Fruit fly (Drosophila melanogaster) whole organism, embryonic: ENCODE measurements around the gene Tusp.

Source experiments
- Blimp-1 ChIP-seq: fragments of 200-800 bp; sonication (Bioruptor generic); optimal IDR thresholded peaks from 3 replicates; lab custom pipeline; 2018; ENCODE audit warnings: missing biosample characterization, missing genetic modification characterization, mild to moderate bottlenecking, moderate library complexity, missing genetic modification reagents
- BtbVII ChIP-seq: fragments of 200-800 bp; sonication (Bioruptor generic); optimal IDR thresholded peaks from 3 replicates; lab custom pipeline; 2017; ENCODE audit warnings: missing biosample characterization, mild to moderate bottlenecking, missing genetic modification characterization
- CG10543 ChIP-seq: fragments of 200-800 bp; sonication (Bioruptor generic); optimal IDR thresholded peaks from 3 replicates; lab custom pipeline; 2017; ENCODE audit warnings: missing biosample characterization, mild to moderate bottlenecking, missing genetic modification characterization, moderate library complexity
- CG12071 ChIP-seq: fragments of 200-800 bp; sonication (Bioruptor generic); optimal IDR thresholded peaks from 3 replicates; lab custom pipeline; 2018; ENCODE audit warnings: missing biosample characterization, mild to moderate bottlenecking, missing genetic modification characterization
- CG12744 ChIP-seq: fragments of 200-800 bp; sonication (Bioruptor generic); optimal IDR thresholded peaks from 2 replicates; lab custom pipeline; 2016; ENCODE audit warnings: missing biosample characterization, missing genetic modification characterization
- CG13296 ChIP-seq: fragments of 200-800 bp; sonication (Bioruptor generic); optimal IDR thresholded peaks from 3 replicates; lab custom pipeline; 2018; ENCODE audit warnings: missing biosample characterization, mild to moderate bottlenecking, missing genetic modification characterization
- CG14014 ChIP-seq: fragments of 200-800 bp; sonication (Bioruptor generic); IDR thresholded peaks from 2 replicates; pipeline ENCODE4 v1.3.6; 2022; ENCODE audit warnings: missing biosample characterization, missing genetic modification characterization
- CG15011 ChIP-seq: fragments of 200-800 bp; sonication (Bioruptor generic); optimal IDR thresholded peaks from 3 replicates; lab custom pipeline; 2018; ENCODE audit warnings: missing biosample characterization, mild to moderate bottlenecking, missing genetic modification characterization
- CG15269 ChIP-seq: fragments of 200-800 bp; sonication (Bioruptor generic); optimal IDR thresholded peaks from 2 replicates; lab custom pipeline; 2018; ENCODE audit warnings: missing biosample characterization, mild to moderate bottlenecking, missing genetic modification characterization, moderate library complexity
- CG16779 ChIP-seq: fragments of 200-800 bp; sonication (Bioruptor generic); IDR thresholded peaks from 2 replicates; pipeline ENCODE4 v1.3.6; 2022; ENCODE audit warnings: missing biosample characterization, missing genetic modification characterization
- CG2120 ChIP-seq: fragments of 200-800 bp; sonication (Bioruptor generic); optimal IDR thresholded peaks from 3 replicates; lab custom pipeline; 2016; ENCODE audit warnings: missing biosample characterization, missing genetic modification characterization
- CG30403 ChIP-seq: fragments of 200-800 bp; sonication (Bioruptor generic); optimal IDR thresholded peaks from 3 replicates; lab custom pipeline; 2016; ENCODE audit warnings: missing biosample characterization, missing genetic modification characterization
- CG30431 ChIP-seq: fragments of 200-800 bp; sonication (Bioruptor generic); optimal IDR thresholded peaks from 2 replicates; lab custom pipeline; 2017; ENCODE audit warnings: missing biosample characterization, missing genetic modification characterization
- CG3065 ChIP-seq: fragments of 200-800 bp; sonication (Bioruptor generic); optimal IDR thresholded peaks from 2 replicates; lab custom pipeline; 2016; ENCODE audit warnings: missing biosample characterization, missing genetic modification characterization
- CG31441 ChIP-seq: fragments of 200-800 bp; sonication (Bioruptor generic); IDR thresholded peaks from 2 replicates; pipeline ENCODE4 v1.3.6; 2022; ENCODE audit warnings: missing biosample characterization, missing genetic modification characterization
- CG34376 ChIP-seq: fragments of 200-800 bp; sonication (Bioruptor generic); optimal IDR thresholded peaks from 2 replicates; lab custom pipeline; 2018; ENCODE audit warnings: missing biosample characterization, mild to moderate bottlenecking, missing genetic modification characterization
- CG5180 ChIP-seq: fragments of 200-800 bp; sonication (Bioruptor generic); optimal IDR thresholded peaks from 3 replicates; lab custom pipeline; 2017; ENCODE audit warnings: missing biosample characterization, missing genetic modification characterization, mild to moderate bottlenecking, moderate library complexity, missing genetic modification reagents
- CG6765 ChIP-seq: fragments of 200-800 bp; sonication (Bioruptor generic); optimal IDR thresholded peaks from 3 replicates; lab custom pipeline; 2017; ENCODE audit warnings: missing biosample characterization, mild to moderate bottlenecking, missing genetic modification characterization
- CG6813 ChIP-seq: fragments of 200-800 bp; sonication (Bioruptor generic); optimal IDR thresholded peaks from 2 replicates; lab custom pipeline; 2017; ENCODE audit warnings: missing biosample characterization, missing genetic modification characterization, mild to moderate bottlenecking, moderate library complexity, missing genetic modification reagents
- CG9215 ChIP-seq: fragments of 200-800 bp; sonication (Bioruptor generic); IDR thresholded peaks from 2 replicates; pipeline ENCODE4 v1.3.6; 2022; ENCODE audit warnings: missing biosample characterization, missing genetic modification characterization
- CG9817 ChIP-seq: fragments of 200-800 bp; sonication (Bioruptor generic); optimal IDR thresholded peaks from 2 replicates; lab custom pipeline; 2018; ENCODE audit warnings: missing biosample characterization, mild to moderate bottlenecking, missing genetic modification characterization, moderate library complexity
- D19A ChIP-seq: fragments of 200-800 bp; optimal IDR thresholded peaks from 3 replicates; lab custom pipeline; 2019; ENCODE audit warnings: missing biosample characterization, mild to moderate bottlenecking, missing genetic modification characterization, moderate library complexity
- Hey ChIP-seq: fragments of 200-800 bp; sonication (Bioruptor generic); optimal IDR thresholded peaks from 3 replicates; lab custom pipeline; 2018; ENCODE audit warnings: missing biosample characterization, mild to moderate bottlenecking, missing genetic modification characterization
- Hr78 ChIP-seq, 2 experiments: fragments of 200-800 bp in 1 of 2; fragments of >200 bp in 1 of 2; sonication (Bioruptor generic) in 1 of 2; optimal IDR thresholded peaks; 2 replicates each; lab custom pipeline; 2017 to 2019; ENCODE audit warnings: missing biosample characterization in 2 of 2, missing genetic modification characterization in 2 of 2, mild to moderate bottlenecking in 1 of 2, moderate library complexity in 1 of 2
- Max ChIP-seq: fragments of 200-800 bp; sonication (Bioruptor generic); optimal IDR thresholded peaks from 2 replicates; lab custom pipeline; 2016; ENCODE audit warnings: missing biosample characterization, mild to moderate bottlenecking, missing genetic modification characterization
- Meics ChIP-seq: fragments of 200-800 bp; sonication (Bioruptor generic); optimal IDR thresholded peaks from 2 replicates; lab custom pipeline; 2017; ENCODE audit warnings: missing biosample characterization, mild to moderate bottlenecking, missing genetic modification characterization
- PHDP ChIP-seq: fragments of 200-800 bp; sonication (Bioruptor generic); optimal IDR thresholded peaks from 3 replicates; lab custom pipeline; 2018; ENCODE audit warnings: missing biosample characterization, mild to moderate bottlenecking, missing genetic modification characterization, moderate library complexity
- Ptx1 ChIP-seq: fragments of 200-800 bp; sonication (Bioruptor generic); IDR thresholded peaks from 2 replicates; pipeline ENCODE4 v1.3.6; 2022; ENCODE audit warnings: missing biosample characterization, missing genetic modification characterization
- Tbp ChIP-seq: fragments of >200 bp; optimal IDR thresholded peaks from 2 replicates; lab custom pipeline; 2018; ENCODE audit warnings: missing biosample characterization, missing genetic modification characterization
- Vsx1 ChIP-seq: fragments of 200-800 bp; sonication (Bioruptor generic); optimal IDR thresholded peaks from 2 replicates; lab custom pipeline; 2017; ENCODE audit warnings: missing biosample characterization, mild to moderate bottlenecking, missing genetic modification characterization, missing genetic modification reagents
- Xbp1 ChIP-seq: fragments of 200-800 bp; sonication (Bioruptor generic); optimal IDR thresholded peaks from 3 replicates; lab custom pipeline; 2016; ENCODE audit warnings: missing biosample characterization, mild to moderate bottlenecking, missing genetic modification characterization
- btn ChIP-seq: fragments of 200-800 bp; sonication (Bioruptor generic); optimal IDR thresholded peaks from 2 replicates; lab custom pipeline; 2016; ENCODE audit warnings: missing biosample characterization, missing genetic modification characterization
- cas ChIP-seq: fragments of 200-800 bp; sonication (Bioruptor generic); IDR thresholded peaks from 2 replicates; pipeline ENCODE4 v1.3.6; 2022; ENCODE audit warnings: missing biosample characterization, missing genetic modification characterization
- cg ChIP-seq: fragments of 200-800 bp; sonication (Bioruptor generic); optimal IDR thresholded peaks from 3 replicates; lab custom pipeline; 2019; ENCODE audit warnings: missing biosample characterization, mild to moderate bottlenecking, missing genetic modification characterization, moderate library complexity
- chinmo ChIP-seq: fragments of 200-800 bp; sonication (Bioruptor generic); IDR thresholded peaks from 4 replicates; pipeline ENCODE4 v1.3.6; 2022; ENCODE audit warnings: missing biosample characterization, missing genetic modification characterization; ENCODE audit not compliant: partially characterized antibody
- croc ChIP-seq: fragments of 200-800 bp; sonication (Bioruptor generic); conservative IDR thresholded peaks from 3 replicates; pipeline ENCODE4 v1.3.6; 2022; ENCODE audit warnings: missing biosample characterization, missing genetic modification characterization
- cwo ChIP-seq: fragments of 200-800 bp; sonication (Bioruptor generic); optimal IDR thresholded peaks from 3 replicates; lab custom pipeline; 2017; ENCODE audit warnings: missing biosample characterization, missing genetic modification characterization, mild to moderate bottlenecking, moderate library complexity, missing genetic modification reagents
- dan ChIP-seq: fragments of 200-800 bp; sonication (Bioruptor generic); IDR thresholded peaks from 2 replicates; pipeline ENCODE4 v1.3.6; 2022; ENCODE audit warnings: missing biosample characterization, missing genetic modification characterization
- eve ChIP-seq, 2 experiments: fragments of >200 bp; optimal IDR thresholded peaks; 2 replicates each; lab custom pipeline; 2017; ENCODE audit warnings: missing biosample characterization in 2 of 2, missing genetic modification characterization in 2 of 2
- gem ChIP-seq: fragments of 200-800 bp; sonication (Bioruptor generic); optimal IDR thresholded peaks from 2 replicates; lab custom pipeline; 2019; ENCODE audit warnings: missing biosample characterization, mild to moderate bottlenecking, missing genetic modification characterization, moderate library complexity
- grn ChIP-seq: fragments of 200-800 bp; sonication (Bioruptor generic); optimal IDR thresholded peaks from 3 replicates; lab custom pipeline; 2017; ENCODE audit warnings: missing biosample characterization, missing genetic modification characterization
- hth ChIP-seq: fragments of >200 bp; optimal IDR thresholded peaks from 2 replicates; lab custom pipeline; 2017; ENCODE audit warnings: inconsistent platforms
- mirr ChIP-seq: fragments of 200-800 bp; sonication (Bioruptor generic); optimal IDR thresholded peaks from 3 replicates; lab custom pipeline; 2018; ENCODE audit warnings: missing biosample characterization, mild to moderate bottlenecking, missing genetic modification characterization
- mld ChIP-seq: fragments of 200-800 bp; sonication (Bioruptor generic); IDR thresholded peaks from 3 replicates; pipeline ENCODE4 v1.3.6; 2022; ENCODE audit warnings: missing biosample characterization, missing genetic modification characterization; ENCODE audit not compliant: partially characterized antibody
- sens-2 ChIP-seq: fragments of 200-800 bp; sonication (Bioruptor generic); IDR thresholded peaks from 2 replicates; pipeline ENCODE4 v1.3.6; 2022; ENCODE audit warnings: missing biosample characterization, missing genetic modification characterization
- sima ChIP-seq: fragments of 200-800 bp; sonication (Bioruptor generic); optimal IDR thresholded peaks from 2 replicates; lab custom pipeline; 2016; ENCODE audit warnings: missing biosample characterization, missing genetic modification characterization
- sisA ChIP-seq: fragments of 200-800 bp; sonication (Bioruptor generic); IDR thresholded peaks from 2 replicates; pipeline ENCODE4 v1.3.6; 2022; ENCODE audit warnings: missing biosample characterization, missing genetic modification characterization
- stwl ChIP-seq: fragments of 200-800 bp; sonication (Bioruptor generic); optimal IDR thresholded peaks from 3 replicates; lab custom pipeline; 2018; ENCODE audit warnings: missing biosample characterization, mild to moderate bottlenecking, missing genetic modification characterization, moderate library complexity
- tgo ChIP-seq: fragments of 200-800 bp; sonication (Bioruptor generic); IDR thresholded peaks from 3 replicates; pipeline ENCODE4 v1.3.6; 2022; ENCODE audit warnings: missing biosample characterization, missing genetic modification characterization

The Tusp gene

DNA sequence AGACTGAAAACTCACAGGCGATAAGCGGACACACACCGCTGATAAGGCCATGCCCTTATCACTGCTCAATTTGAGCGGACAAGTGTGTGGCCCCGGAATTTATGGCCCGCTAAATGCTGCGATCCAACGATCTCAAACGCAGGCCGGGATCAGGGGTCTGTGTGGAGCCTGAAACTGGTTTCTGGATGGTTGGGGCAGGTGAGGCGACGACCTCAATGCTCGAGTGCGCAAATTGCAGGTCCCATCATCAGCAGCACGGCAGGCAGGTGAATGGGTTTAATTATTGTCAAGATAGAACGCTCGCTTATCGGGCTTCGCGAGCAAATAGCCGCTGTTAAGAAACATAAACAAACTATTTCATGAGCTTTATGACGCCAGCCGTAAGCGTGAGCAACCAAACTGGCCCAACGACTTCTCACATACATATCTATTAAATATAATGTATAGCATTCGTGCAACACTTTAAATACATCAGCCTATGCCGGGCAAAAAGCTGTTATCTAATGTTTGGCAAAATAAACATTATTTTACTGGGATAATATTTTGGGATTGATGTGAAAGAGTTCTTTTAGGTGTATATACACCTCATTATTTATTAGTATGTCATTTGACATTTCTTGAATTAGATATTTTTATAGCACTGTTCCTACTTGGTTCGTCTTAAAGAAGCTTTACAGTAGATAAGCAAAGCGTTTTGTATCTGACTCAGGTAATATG lies 2.0 kb upstream of the Tusp start (continued):
- peak; percentile 59 for TF ChIP-seq CG34376 (GFP tag; lab: Kevin White, UChicago)
- peak; percentile 0 for TF ChIP-seq CG15011 (GFP tag; lab: Kevin White, UChicago)
- peak; percentile 49 for TF ChIP-seq Hey
- TF ChIP-seq cas (GFP tag; lab: Robert Waterston, UW), result no peak
- no peak for TF ChIP-seq Tbp (GFP tag; lab: Kevin White, UChicago)
- TF ChIP-seq CG16779 (GFP tag; lab: Robert Waterston, UW), result no peak
- TF ChIP-seq hth, result no peak
- TF ChIP-seq CG6765 (GFP tag; lab: Kevin White, UChicago), result peak; percentile 26
- TF ChIP-seq cwo, result peak; percentile 48
- peak; percentile 47 for TF ChIP-seq CG2120 (GFP tag; lab: Kevin White, UChicago)
- TF ChIP-seq CG31441 (GFP tag; lab: Robert Waterston, UW), result no peak
- peak; percentile 7 for TF ChIP-seq Meics (GFP tag; lab: Kevin White, UChicago)
- peak in 1 of 2 experiments; percentile 55 for TF ChIP-seq Hr78 (GFP tag; optimal IDR thresholded peaks at IDR 0.05; lab: Kevin White, UChicago)
- peak; percentile 12 for TF ChIP-seq CG5180 (GFP tag; lab: Kevin White, UChicago)
- TF ChIP-seq CG12071 (GFP tag; lab: Kevin White, UChicago), result peak; percentile 38
- TF ChIP-seq CG12744 (GFP tag; lab: Kevin White, UChicago), result no peak
- TF ChIP-seq CG10543 (GFP tag; lab: Kevin White, UChicago), result peak; percentile 56
- TF ChIP-seq sisA (GFP tag; lab: Robert Waterston, UW), result no peak
- TF ChIP-seq btn, result no peak
- no peak for TF ChIP-seq CG6813
- TF ChIP-seq CG14014 (GFP tag; lab: Robert Waterston, UW), result no peak
- peak; percentile 33 for TF ChIP-seq gem
- no peak for TF ChIP-seq eve (GFP tag; optimal IDR thresholded peaks at IDR 0.05; lab: Kevin White, UChicago)
- peak; percentile 3 for TF ChIP-seq Max
- TF ChIP-seq sens-2, result no peak
- TF ChIP-seq tgo, result no peak
- TF ChIP-seq CG13296 (GFP tag; lab: Kevin White, UChicago), result peak; percentile 33
- peak; percentile 68 for TF ChIP-seq grn (GFP tag; lab: Kevin White, UChicago)
- no peak for TF ChIP-seq Blimp-1 (GFP tag; lab: Kevin White, UChicago)
- no peak for TF ChIP-seq mld (GFP tag; lab: Robert Waterston, UW)
- no peak for TF ChIP-seq CG3065 (GFP tag; lab: Kevin White, UChicago)
- TF ChIP-seq Xbp1 (GFP tag; lab: Kevin White, UChicago), result no peak
- peak; percentile 44 for TF ChIP-seq BtbVII
- TF ChIP-seq cg, result no peak
- TF ChIP-seq croc (GFP tag; lab: Robert Waterston, UW), result no peak
- no peak for TF ChIP-seq CG9215 (GFP tag; lab: Robert Waterston, UW)
- no peak for TF ChIP-seq sima
- TF ChIP-seq chinmo (GFP tag; lab: Robert Waterston, UW), result 0 out of 4 replicates have a peak, but pooled peaks have one; percentile 46
- peak; percentile 26 for TF ChIP-seq PHDP (tag; lab: Kevin White, UChicago)
- no peak for TF ChIP-seq CG30431
- TF ChIP-seq stwl, result no peak
- no peak for TF ChIP-seq Ptx1
- TF ChIP-seq CG15269, result peak; percentile 8
- TF ChIP-seq CG30403 (GFP tag; lab: Kevin White, UChicago), result no peak
- no peak for TF ChIP-seq D19A (tag; lab: Kevin White, UChicago)
- no peak for TF ChIP-seq dan
- TF ChIP-seq CG9817 (tag; lab: Kevin White, UChicago), result peak; percentile 5
- peak; percentile 51 for TF ChIP-seq mirr (GFP tag; lab: Kevin White, UChicago)
- TF ChIP-seq Vsx1 (GFP tag; lab: Kevin White, UChicago), result no peak
